Worm (Caenorhabditis elegans) whole organism, L4/young adult: ENCODE results near the gene F54B11.4.

ENCODE experiments used
- W03F9.2 ChIP-seq: fragments of 150-350 bp; optimal IDR thresholded peaks from 2 replicates; lab custom pipeline; 2014; ENCODE audit warnings: missing biosample characterization, missing genetic modification characterization
- dao-5 ChIP-seq: sonication (generic microtip); optimal IDR thresholded peaks from 2 replicates; lab custom pipeline; 2016; ENCODE audit warnings: missing genotype, missing genetic modification characterization, moderate library complexity, missing compliant biosample characterization
- him-1 ChIP-seq: sonication (generic microtip); optimal IDR thresholded peaks from 2 replicates; lab custom pipeline; 2016; ENCODE audit warnings: missing genotype, missing genetic modification reagents, missing genetic modification characterization, missing compliant biosample characterization

DNA sequence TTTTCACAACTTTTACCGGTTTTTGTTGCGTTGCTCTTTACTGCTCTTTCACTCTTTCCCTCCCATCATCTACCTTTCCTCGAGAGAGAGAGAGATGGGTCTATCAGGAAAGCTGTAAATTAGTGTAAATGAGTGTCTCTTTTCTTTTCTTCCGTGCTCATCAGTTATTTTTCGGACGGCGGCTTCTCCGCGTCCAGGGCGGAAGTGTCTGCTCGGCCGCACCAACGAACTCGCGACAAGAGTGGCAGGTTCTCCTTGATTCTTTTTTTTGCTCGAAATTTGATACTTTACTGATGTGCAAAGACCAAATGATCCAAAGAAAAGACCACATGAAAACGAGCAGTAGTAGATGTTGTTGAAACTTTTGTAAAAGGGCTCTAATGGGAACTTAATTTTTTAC, 33.8 kb upstream of the F54B11.4 start:
- TF ChIP-seq him-1 (no peak), dao-5 (tag; lab: Kevin White, UChicago) (no peak), W03F9.2 (tag; lab: Kevin White, UChicago) (no peak)
